Fruit fly (Drosophila melanogaster): Measurements from ENCODE around the gene Ucp4C.
A peak's percentile ranks its signal among the peaks of the same experiment; 100 is the strongest.

The Ucp4C gene

DNA sequence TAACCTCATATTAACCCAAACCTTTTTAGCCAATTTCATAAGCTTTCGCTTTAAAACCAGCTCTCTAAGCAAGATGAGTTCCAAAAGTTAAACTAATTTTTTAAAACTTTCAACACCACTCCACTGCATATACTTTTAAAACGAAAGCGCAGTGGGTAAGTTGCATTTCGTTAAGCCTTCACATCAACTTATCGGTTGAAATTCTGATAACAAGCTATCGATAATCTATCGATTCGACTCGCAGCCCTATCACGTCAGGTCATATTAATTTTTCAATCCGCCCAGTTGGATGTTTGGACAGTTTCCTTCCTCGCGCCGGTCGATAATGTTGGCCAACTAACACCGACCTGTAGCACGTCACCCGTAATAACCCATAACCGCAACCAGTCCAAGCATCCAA is 17.7 kb downstream of the Ucp4C start, which contains the start of gene ifc:
ifc (plus strand) TSS at position 255 of the 400 bp plus-strand sequence.
- TF ChIP-seq CG4820 (GFP tag; optimal IDR thresholded peaks at IDR 0.05) (peak; percentile 33), kni (GFP tag; optimal IDR thresholded peaks at IDR 0.05) (no peak), slbo (GFP tag; IDR thresholded peaks at IDR 0.05) (no peak), CG9609 (GFP tag; optimal IDR thresholded peaks at IDR 0.05) (peak; percentile 32), CG7987 (GFP tag; optimal IDR thresholded peaks at IDR 0.05) (peak; percentile 6), Bdp1 (GFP tag; optimal IDR thresholded peaks at IDR 0.05) (peak; percentile 39), CG4404 (GFP tag; IDR thresholded peaks at IDR 0.05) (no peak), ewg (GFP tag; optimal IDR thresholded peaks at IDR 0.05) (peak; percentile 49), CoRest (tag; optimal IDR thresholded peaks at IDR 0.05) (peak; percentile 74), pho (GFP tag; optimal IDR thresholded peaks at IDR 0.05) (peak; percentile 35), CG4328 (GFP tag; optimal IDR thresholded peaks at IDR 0.05) (peak; percentile 24), bbx (GFP tag; IDR thresholded peaks at IDR 0.05; ENCODE audit: partially characterized antibody) (no peak), CG17568 (GFP tag; optimal IDR thresholded peaks at IDR 0.05) (no peak), CG30431 (GFP tag; optimal IDR thresholded peaks at IDR 0.05) (no peak), nom (GFP tag; optimal IDR thresholded peaks at IDR 0.05) (peak; percentile 46), Oli (tag; optimal IDR thresholded peaks at IDR 0.05) (peak; percentile 23), pum (GFP tag; optimal IDR thresholded peaks at IDR 0.05) (peak; percentile 36), exex (tag; optimal IDR thresholded peaks at IDR 0.05) (peak; percentile 36), kay (GFP tag; optimal IDR thresholded peaks at IDR 0.05) (peak; percentile 52), Nf-YA (GFP tag; IDR thresholded peaks at IDR 0.05) (no peak), CG13123 (GFP tag; optimal IDR thresholded peaks at IDR 0.05) (peak; percentile 51), jumu (GFP tag; optimal IDR thresholded peaks at IDR 0.05) (peak; percentile 71), CG2875 (GFP tag; optimal IDR thresholded peaks at IDR 0.05) (no peak), Side (GFP tag; optimal IDR thresholded peaks at IDR 0.05) (peak; percentile 32), CG1603 (tag; optimal IDR thresholded peaks at IDR 0.05) (peak; percentile 91), NC2β (GFP tag; optimal IDR thresholded peaks at IDR 0.05) (peak; percentile 55), luna (GFP tag; optimal IDR thresholded peaks at IDR 0.05) (peak; percentile 66), CG15696 (tag; optimal IDR thresholded peaks at IDR 0.05) (peak; percentile 40), CG1602 (GFP tag; optimal IDR thresholded peaks at IDR 0.05) (peak; percentile 59), Med (GFP tag) (peak; percentile 94), hkb (optimal IDR thresholded peaks at IDR 0.05) (peak; percentile 79), hkb (GFP tag; IDR thresholded peaks at IDR 0.05) (no peak), nerfin-1 (tag; optimal IDR thresholded peaks at IDR 0.05) (peak; percentile 28), Dp (GFP tag; optimal IDR thresholded peaks at IDR 0.05) (peak; percentile 63), Dip2 (GFP tag; IDR thresholded peaks at IDR 0.05) (no peak), HLH3B (GFP tag; IDR thresholded peaks at IDR 0.05) (no peak), CG9727 (GFP tag; optimal IDR thresholded peaks at IDR 0.05) (peak; percentile 54), bcd (GFP tag; optimal IDR thresholded peaks at IDR 0.05) (peak; percentile 87), CG8359 (GFP tag; optimal IDR thresholded peaks at IDR 0.05; ENCODE audit: borderline replicate concordance) (no peak), CG11560 (tag; IDR thresholded peaks at IDR 0.05) (no peak), scrt (GFP tag; optimal IDR thresholded peaks at IDR 0.05) (peak; percentile 62), ERR (GFP tag; optimal IDR thresholded peaks at IDR 0.05) (peak; percentile 69), CG9876 (GFP tag; optimal IDR thresholded peaks at IDR 0.05) (peak; percentile 63), her (GFP tag; optimal IDR thresholded peaks at IDR 0.05) (peak; percentile 71), D19A (tag; optimal IDR thresholded peaks at IDR 0.05) (peak; percentile 34), zfh2 (GFP tag; optimal IDR thresholded peaks at IDR 0.05) (peak; percentile 78), Hr3 (GFP tag; optimal IDR thresholded peaks at IDR 0.05) (peak; percentile 30), CG4424 (GFP tag; optimal IDR thresholded peaks at IDR 0.05) (peak; percentile 51), wor (GFP tag; IDR thresholded peaks at IDR 0.05) (no peak), chinmo (GFP tag; IDR thresholded peaks at IDR 0.05; ENCODE audit: partially characterized antibody) (no peak), CG6813 (GFP tag; optimal IDR thresholded peaks at IDR 0.05) (no peak)
